Fruit fly (Drosophila melanogaster) whole organism: ENCODE measurements around the gene CG6688.

Experiments
- CG8478 ChIP-seq: fragments of >200 bp; optimal IDR thresholded peaks from 2 replicates; lab custom pipeline; 2018; ENCODE audit warnings: inconsistent platforms
- Dll ChIP-seq: fragments of >200 bp; optimal IDR thresholded peaks from 2 replicates; lab custom pipeline; 2017
- EcR ChIP-seq, 2 experiments: fragments of >200 bp; optimal IDR thresholded peaks; 2 replicates each; lab custom pipeline; 2017; ENCODE audit warnings: missing biosample characterization in 2 of 2, missing genetic modification characterization in 2 of 2, missing genetic modification reagents in 2 of 2
- pan ChIP-seq: fragments of >200 bp; optimal IDR thresholded peaks from 2 replicates; lab custom pipeline; 2017
- psq ChIP-seq: fragments of >200 bp; optimal IDR thresholded peaks from 2 replicates; lab custom pipeline; 2017
- usp ChIP-seq: fragments of >200 bp; optimal IDR thresholded peaks from 2 replicates; lab custom pipeline; 2017; ENCODE audit warnings: missing biosample characterization, missing genetic modification characterization, mixed read lengths

The CG6688 gene

dm6 chr3R:23046529-23046943 is 34.3 kb downstream of the CG6688 start:
- TF ChIP-seq usp (GFP tag; lab: Kevin White, UChicago) (no peak), EcR (GFP tag; optimal IDR thresholded peaks at IDR 0.05; lab: Kevin White, UChicago) (peak in 1 of 2 experiments; percentile 12), pan (no peak), CG8478 (lab: Kevin White, UChicago) (no peak), Dll (no peak), psq (lab: Kevin White, UChicago) (no peak)

- TF ChIP-seq pan, result no peak
- TF ChIP-seq psq (lab: Kevin White, UChicago), result no peak
- TF ChIP-seq EcR (GFP tag; optimal IDR thresholded peaks at IDR 0.05; lab: Kevin White, UChicago), result no peak
- no peak for TF ChIP-seq Dll
- no peak for TF ChIP-seq CG8478 (lab: Kevin White, UChicago)
- no peak for TF ChIP-seq usp (GFP tag; lab: Kevin White, UChicago)
Measured at dm6 chr3R:23048089-23048689, 36.0 kb downstream of the CG6688 start, which contains the start of gene CG17121. Gene CG17121 (minus strand): TSS chr3R:23048214.

- TF ChIP-seq pan, result no peak
- no peak for TF ChIP-seq Dll
- TF ChIP-seq usp (GFP tag; lab: Kevin White, UChicago), result no peak
Measured at dm6 chr3R:23048690-23049118, 36.5 kb downstream of the CG6688 start.

dm6 chr3R:23051639-23052125 is 39.5 kb downstream of the CG6688 start, which contains the start of gene Gr94a:
Gene Gr94a (plus strand): TSS chr3R:23051689.
- no peak for TF ChIP-seq Dll
- no peak for TF ChIP-seq CG8478 (lab: Kevin White, UChicago)
- TF ChIP-seq psq (lab: Kevin White, UChicago), result no peak
- TF ChIP-seq pan, result no peak
- TF ChIP-seq EcR (GFP tag; optimal IDR thresholded peaks at IDR 0.05; lab: Kevin White, UChicago), result no peak
- TF ChIP-seq usp (GFP tag; lab: Kevin White, UChicago), result no peak

- TF ChIP-seq EcR (GFP tag; optimal IDR thresholded peaks at IDR 0.05; lab: Kevin White, UChicago) (no peak), Dll (no peak), CG8478 (lab: Kevin White, UChicago) (no peak), pan (no peak), usp (GFP tag; lab: Kevin White, UChicago) (no peak), psq (lab: Kevin White, UChicago) (no peak)
Measured at dm6 chr3R:23053135-23053730, 41.0 kb downstream of the CG6688 start.

- TF ChIP-seq psq (lab: Kevin White, UChicago), result no peak
- no peak for TF ChIP-seq CG8478 (lab: Kevin White, UChicago)
- no peak for TF ChIP-seq pan
- no peak for TF ChIP-seq EcR (GFP tag; optimal IDR thresholded peaks at IDR 0.05; lab: Kevin White, UChicago)
- no peak for TF ChIP-seq usp (GFP tag; lab: Kevin White, UChicago)
- no peak for TF ChIP-seq Dll
Measured at dm6 chr3R:23053936-23054335, 41.7 kb downstream of the CG6688 start, which contains the start of gene p53. Gene p53 (minus strand): TSS chr3R:23054082.

- no peak for TF ChIP-seq Dll
- TF ChIP-seq pan, result no peak
- no peak for TF ChIP-seq EcR (GFP tag; optimal IDR thresholded peaks at IDR 0.05; lab: Kevin White, UChicago)
- TF ChIP-seq psq (lab: Kevin White, UChicago), result no peak
- TF ChIP-seq usp (GFP tag; lab: Kevin White, UChicago), result no peak
- TF ChIP-seq CG8478 (lab: Kevin White, UChicago), result no peak
Measured at dm6 chr3R:23056113-23056512, 43.9 kb downstream of the CG6688 start.

- TF ChIP-seq Dll (no peak), CG8478 (lab: Kevin White, UChicago) (no peak)
Measured at dm6 chr3R:23056753-23057152, 44.5 kb downstream of the CG6688 start.

dm6 chr3R:23057390-23057789 is 45.2 kb downstream of the CG6688 start:
- TF ChIP-seq Dll (no peak), CG8478 (lab: Kevin White, UChicago) (no peak)

dm6 chr3R:23058858-23059257 is 46.6 kb downstream of the CG6688 start, which contains the start of gene Ctns:
Gene Ctns (minus strand): TSS chr3R:23058958.
- TF ChIP-seq Dll (no peak), CG8478 (lab: Kevin White, UChicago) (no peak), pan (no peak), usp (GFP tag; lab: Kevin White, UChicago) (no peak), psq (lab: Kevin White, UChicago) (no peak), EcR (GFP tag; optimal IDR thresholded peaks at IDR 0.05; lab: Kevin White, UChicago) (no peak)

dm6 chr3R:23060166-23060565 is 48.0 kb downstream of the CG6688 start:
- TF ChIP-seq psq (lab: Kevin White, UChicago) (no peak), CG8478 (lab: Kevin White, UChicago) (no peak), EcR (GFP tag; optimal IDR thresholded peaks at IDR 0.05; lab: Kevin White, UChicago) (no peak), pan (no peak), Dll (no peak), usp (GFP tag; lab: Kevin White, UChicago) (no peak)

- TF ChIP-seq usp (GFP tag; lab: Kevin White, UChicago), result no peak
- no peak for TF ChIP-seq CG8478 (lab: Kevin White, UChicago)
- TF ChIP-seq psq (lab: Kevin White, UChicago), result no peak
- no peak for TF ChIP-seq EcR (GFP tag; optimal IDR thresholded peaks at IDR 0.05; lab: Kevin White, UChicago)
Measured at dm6 chr3R:23061209-23061608, 49.0 kb downstream of the CG6688 start, which contains the start of the genes sav and Ublcp1. Gene sav (minus strand): TSS chr3R:23061304. Gene Ublcp1 (plus strand): TSS chr3R:23061493.
